Worm (Caenorhabditis elegans): ENCODE results near the gene C06G3.8.

DNA sequence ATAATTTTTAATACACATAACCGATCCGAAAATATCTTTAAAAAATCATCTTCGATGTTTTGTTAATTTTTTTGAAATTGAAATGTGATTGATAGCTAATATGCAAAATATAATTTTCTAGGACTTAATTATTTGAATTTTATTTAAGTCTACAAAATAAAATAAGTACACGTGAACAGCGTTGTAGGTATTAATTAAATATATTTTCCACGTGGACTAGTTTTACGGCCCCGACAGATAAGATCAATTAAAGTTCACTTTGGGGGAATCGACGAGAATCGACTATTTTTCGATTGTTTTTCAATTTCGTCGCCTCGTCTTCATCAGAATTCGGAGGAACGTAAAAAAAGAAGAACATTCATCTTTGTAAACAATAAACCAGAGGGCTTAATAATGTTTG lies 33.2 kb downstream of the C06G3.8 start, which contains the start of gene C25A8.5:
- TF ChIP-seq lir-3 (tag; optimal IDR thresholded peaks at IDR 0.05; ENCODE audit: poor library complexity) (no peak), unc-130 (tag; optimal IDR thresholded peaks at IDR 0.05) (no peak), ztf-4 (tag; optimal IDR thresholded peaks at IDR 0.05) (no peak), pqm-1 (tag; optimal IDR thresholded peaks at IDR 0.05) (no peak), tbx-2 (tag; optimal IDR thresholded peaks at IDR 0.05) (no peak), pag-3 (tag; optimal IDR thresholded peaks at IDR 0.05; ENCODE audit: borderline replicate concordance, insufficient read depth) (no peak), aly-2 (tag; optimal IDR thresholded peaks at IDR 0.05) (no peak), unc-98 (GFP tag; IDR thresholded peaks at IDR 0.05) (no peak), elt-3 (tag; optimal IDR thresholded peaks at IDR 0.05) (no peak), lin-39 (tag; optimal IDR thresholded peaks at IDR 0.05) (no peak), dpl-1 (GFP tag; optimal IDR thresholded peaks at IDR 0.05) (no peak), nhr-237 (tag; optimal IDR thresholded peaks at IDR 0.05) (no peak), ceh-82 (tag; optimal IDR thresholded peaks at IDR 0.05) (no peak)
